Fruit fly (Drosophila melanogaster) whole organism, prepupa: ENCODE measurements around the gene Grx3.

Experiments
- CG10669 ChIP-seq: fragments of 200-800 bp; sonication (Bioruptor generic); optimal IDR thresholded peaks from 3 replicates; lab custom pipeline; 2018; ENCODE audit warnings: missing biosample characterization, mild to moderate bottlenecking, missing genetic modification characterization, moderate library complexity
- CG15336 ChIP-seq: fragments of 200-800 bp; sonication (Bioruptor generic); IDR thresholded peaks from 2 replicates; pipeline ENCODE4 v1.3.6; 2022; ENCODE audit warnings: missing biosample characterization, missing genetic modification characterization
- CG16779 ChIP-seq: fragments of 200-800 bp; sonication (Bioruptor generic); optimal IDR thresholded peaks from 3 replicates; lab custom pipeline; 2017; ENCODE audit warnings: missing biosample characterization, mild to moderate bottlenecking, missing genetic modification characterization
- CG31627 ChIP-seq: fragments of 200-800 bp; sonication (Bioruptor generic); optimal IDR thresholded peaks from 3 replicates; lab custom pipeline; 2016; ENCODE audit warnings: missing biosample characterization, missing genetic modification characterization
- CG34406 ChIP-seq: fragments of 200-800 bp; sonication (Bioruptor generic); optimal IDR thresholded peaks from 3 replicates; lab custom pipeline; 2016; ENCODE audit warnings: missing biosample characterization, missing genetic modification characterization
- CG4318 ChIP-seq: fragments of 200-800 bp; sonication (Bioruptor generic); optimal IDR thresholded peaks from 3 replicates; lab custom pipeline; 2017; ENCODE audit warnings: missing biosample characterization, mild to moderate bottlenecking, missing genetic modification characterization
- CG6276 ChIP-seq: fragments of 200-800 bp; sonication (Bioruptor generic); optimal IDR thresholded peaks from 2 replicates; lab custom pipeline; 2017; ENCODE audit warnings: missing biosample characterization, mild to moderate bottlenecking, missing genetic modification characterization
- CG6808 ChIP-seq: fragments of 200-800 bp; sonication (Bioruptor generic); optimal IDR thresholded peaks from 3 replicates; lab custom pipeline; 2017; ENCODE audit warnings: missing biosample characterization, missing genetic modification characterization, mild to moderate bottlenecking, moderate library complexity, missing genetic modification reagents
- CG6854 ChIP-seq: fragments of 200-800 bp; sonication (Bioruptor generic); optimal IDR thresholded peaks from 2 replicates; lab custom pipeline; 2017; ENCODE audit warnings: missing biosample characterization, mild to moderate bottlenecking, missing genetic modification characterization
- CG8119 ChIP-seq: fragments of 200-800 bp; sonication (Bioruptor generic); IDR thresholded peaks from 3 replicates; pipeline ENCODE4 v1.3.6; 2022; ENCODE audit warnings: missing biosample characterization, missing genetic modification characterization
- CG8632 ChIP-seq: fragments of 200-800 bp; sonication (Bioruptor generic); optimal IDR thresholded peaks from 3 replicates; lab custom pipeline; 2016; ENCODE audit warnings: missing biosample characterization, missing genetic modification characterization
- CG9139 ChIP-seq: fragments of 200-800 bp; sonication (Bioruptor generic); optimal IDR thresholded peaks from 3 replicates; lab custom pipeline; 2017; ENCODE audit warnings: missing biosample characterization, mild to moderate bottlenecking, missing genetic modification characterization
- Eip75B ChIP-seq: fragments of 200-800 bp; sonication (Bioruptor generic); optimal IDR thresholded peaks from 3 replicates; lab custom pipeline; 2016; ENCODE audit warnings: missing biosample characterization, missing genetic modification characterization
- Eip78C ChIP-seq: fragments of 200-800 bp; sonication (Bioruptor generic); peaks from one replicate; lab custom pipeline; 2016; ENCODE audit warnings: missing biosample characterization, missing genetic modification characterization
- Eip93F ChIP-seq: fragments of 200-800 bp; sonication (Bioruptor generic); optimal IDR thresholded peaks from 2 replicates; lab custom pipeline; 2016; ENCODE audit warnings: missing biosample characterization, mild to moderate bottlenecking, missing genetic modification characterization
- Gug ChIP-seq: fragments of 200-800 bp; sonication (Bioruptor generic); IDR thresholded peaks from 2 replicates; pipeline ENCODE4 v1.3.6; 2022; ENCODE audit warnings: missing biosample characterization, missing genetic modification characterization
- Hr39 ChIP-seq: fragments of 200-800 bp; sonication (Bioruptor generic); optimal IDR thresholded peaks from 2 replicates; lab custom pipeline; 2016; ENCODE audit warnings: missing biosample characterization, missing genetic modification characterization
- OdsH ChIP-seq: fragments of 200-800 bp; sonication (Bioruptor generic); optimal IDR thresholded peaks from 3 replicates; lab custom pipeline; 2016; ENCODE audit warnings: missing biosample characterization, missing genetic modification characterization
- Smox ChIP-seq: fragments of 200-800 bp; sonication (Bioruptor generic); optimal IDR thresholded peaks from 3 replicates; lab custom pipeline; 2016; ENCODE audit warnings: missing biosample characterization, missing genetic modification characterization
- Sox102F ChIP-seq: fragments of 200-800 bp; sonication (Bioruptor generic); optimal IDR thresholded peaks from 2 replicates; lab custom pipeline; 2016; ENCODE audit warnings: missing biosample characterization, mild to moderate bottlenecking, missing genetic modification characterization
- Sox15 ChIP-seq: fragments of 200-800 bp; sonication (Bioruptor generic); optimal IDR thresholded peaks from 3 replicates; lab custom pipeline; 2016; ENCODE audit warnings: missing biosample characterization, missing genetic modification characterization
- achi ChIP-seq: fragments of 200-800 bp; sonication (Bioruptor generic); optimal IDR thresholded peaks from 3 replicates; lab custom pipeline; 2016; ENCODE audit warnings: missing biosample characterization, missing genetic modification characterization
- acj6 ChIP-seq: fragments of 200-800 bp; sonication (Bioruptor generic); optimal IDR thresholded peaks from 3 replicates; lab custom pipeline; 2016; ENCODE audit warnings: missing biosample characterization, missing genetic modification characterization
- dac ChIP-seq: fragments of 200-800 bp; sonication (Bioruptor generic); optimal IDR thresholded peaks from 2 replicates; lab custom pipeline; 2017; ENCODE audit warnings: missing biosample characterization, mild to moderate bottlenecking, missing genetic modification characterization
- dsx ChIP-seq: fragments of 200-800 bp; optimal IDR thresholded peaks from 3 replicates; lab custom pipeline; 2019; ENCODE audit warnings: missing biosample characterization, mild to moderate bottlenecking, missing genetic modification characterization, moderate library complexity; ENCODE audit not compliant: poor library complexity, severe bottlenecking
- eg ChIP-seq: fragments of 200-800 bp; sonication (Bioruptor generic); IDR thresholded peaks from 3 replicates; pipeline ENCODE4 v1.3.6; 2022; ENCODE audit warnings: missing biosample characterization, missing genetic modification characterization
- fd85E ChIP-seq: fragments of 200-800 bp; sonication (Bioruptor generic); optimal IDR thresholded peaks from 3 replicates; lab custom pipeline; 2016; ENCODE audit warnings: missing biosample characterization, missing genetic modification characterization
- net ChIP-seq: fragments of 200-800 bp; sonication (Bioruptor generic); optimal IDR thresholded peaks from 3 replicates; lab custom pipeline; 2016; ENCODE audit warnings: missing biosample characterization, missing genetic modification characterization
- pdm3 ChIP-seq: fragments of 200-800 bp; sonication (Bioruptor generic); optimal IDR thresholded peaks from 3 replicates; lab custom pipeline; 2016; ENCODE audit warnings: missing biosample characterization, missing genetic modification characterization
- salr ChIP-seq, 2 experiments: fragments of 200-800 bp; sonication (Bioruptor generic); optimal IDR thresholded peaks; 3 replicates each; lab custom pipeline; 2016 to 2018; ENCODE audit warnings: missing biosample characterization in 2 of 2, missing genetic modification characterization in 2 of 2, mild to moderate bottlenecking in 1 of 2
- spab ChIP-seq: fragments of 200-800 bp; sonication (Bioruptor generic); optimal IDR thresholded peaks from 2 replicates; lab custom pipeline; 2017; ENCODE audit warnings: missing biosample characterization, mild to moderate bottlenecking, missing genetic modification characterization, missing genetic modification reagents
- ss ChIP-seq, 2 experiments: fragments of 200-800 bp; sonication (Bioruptor generic); optimal IDR thresholded peaks; 2 replicates in 1 of 2; 3 replicates in 1 of 2; lab custom pipeline; 2017 to 2018; ENCODE audit warnings: mild to moderate bottlenecking in 2 of 2, missing biosample characterization in 2 of 2, missing genetic modification characterization in 2 of 2, moderate library complexity in 1 of 2
- vri ChIP-seq: fragments of 200-800 bp; sonication (Bioruptor generic); optimal IDR thresholded peaks from 3 replicates; lab custom pipeline; 2016; ENCODE audit warnings: missing biosample characterization, mild to moderate bottlenecking, missing genetic modification characterization

The Grx3 gene

dm6 chr2L:13325823-13326222 is 40.4 kb upstream of the Grx3 start:
- TF ChIP-seq net, result no peak
- no peak for TF ChIP-seq acj6 (GFP tag; lab: Kevin White, UChicago)
- TF ChIP-seq OdsH (GFP tag; lab: Kevin White, UChicago), result no peak
- no peak for TF ChIP-seq ss (GFP tag; optimal IDR thresholded peaks at IDR 0.05; lab: Kevin White, UChicago)
- no peak for TF ChIP-seq CG8119 (GFP tag; lab: Robert Waterston, UW)
- no peak for TF ChIP-seq vri (GFP tag; lab: Kevin White, UChicago)
- no peak for TF ChIP-seq CG31627 (GFP tag; lab: Kevin White, UChicago)
- no peak for TF ChIP-seq Sox102F (GFP tag; lab: Kevin White, UChicago)
- TF ChIP-seq CG15336 (GFP tag; lab: Robert Waterston, UW), result no peak
- TF ChIP-seq fd85E (GFP tag; lab: Kevin White, UChicago), result no peak
- TF ChIP-seq Hr39, result no peak
- TF ChIP-seq achi (GFP tag; lab: Kevin White, UChicago), result no peak
- no peak for TF ChIP-seq CG6808 (GFP tag; lab: Kevin White, UChicago)
- no peak for TF ChIP-seq CG16779 (tag; lab: Kevin White, UChicago)
- TF ChIP-seq salr (GFP tag; optimal IDR thresholded peaks at IDR 0.05; lab: Kevin White, UChicago), result no peak

DNA sequence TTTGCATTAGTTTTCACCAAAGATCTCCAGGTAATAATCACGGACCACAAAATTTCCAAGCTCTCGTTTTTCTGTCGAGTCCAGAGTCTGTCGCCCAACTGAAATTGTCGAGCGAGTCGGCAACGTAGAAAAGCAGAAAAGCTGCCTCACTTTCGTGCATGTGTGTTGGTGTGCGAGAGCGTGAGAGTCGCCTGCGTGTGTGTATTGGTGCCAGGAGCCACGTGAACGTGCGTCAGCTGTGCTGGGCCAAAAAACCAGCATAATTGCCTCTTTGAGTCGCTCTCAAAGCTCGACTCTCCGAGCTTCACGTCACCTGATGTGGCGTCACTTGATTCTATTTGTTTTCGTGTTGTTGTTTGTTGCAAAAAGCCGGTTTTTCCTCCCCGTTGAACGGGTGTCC is 35.2 kb upstream of the Grx3 start, which contains the start of gene hbt:
Gene hbt, minus strand, starts transcription at position 101 of the 400 bp plus-strand sequence.
- no peak for TF ChIP-seq CG4318 (GFP tag; lab: Kevin White, UChicago)
- no peak for TF ChIP-seq CG9139
- no peak for TF ChIP-seq Gug (GFP tag; lab: Robert Waterston, UW)
- no peak for TF ChIP-seq CG8632 (GFP tag; lab: Kevin White, UChicago)
- TF ChIP-seq fd85E (GFP tag; lab: Kevin White, UChicago), result no peak
- no peak for TF ChIP-seq Sox102F (GFP tag; lab: Kevin White, UChicago)
- no peak for TF ChIP-seq CG31627 (GFP tag; lab: Kevin White, UChicago)
- no peak for TF ChIP-seq CG6276 (GFP tag; lab: Kevin White, UChicago)
- TF ChIP-seq Eip78C (GFP tag; lab: Kevin White, UChicago), result no peak
- no peak for TF ChIP-seq Smox (GFP tag; lab: Kevin White, UChicago)
- TF ChIP-seq CG6854, result no peak
- TF ChIP-seq eg (GFP tag; lab: Robert Waterston, UW), result no peak
- no peak for TF ChIP-seq vri (GFP tag; lab: Kevin White, UChicago)
- TF ChIP-seq dsx (GFP tag; lab: Kevin White, UChicago), result no peak
- TF ChIP-seq salr (GFP tag; optimal IDR thresholded peaks at IDR 0.05; lab: Kevin White, UChicago), result no peak
- TF ChIP-seq pdm3 (GFP tag; lab: Kevin White, UChicago), result no peak
- no peak for TF ChIP-seq CG6808 (GFP tag; lab: Kevin White, UChicago)
- no peak for TF ChIP-seq Eip93F (GFP tag; lab: Kevin White, UChicago)
- TF ChIP-seq Sox15 (GFP tag; lab: Kevin White, UChicago), result no peak

DNA sequence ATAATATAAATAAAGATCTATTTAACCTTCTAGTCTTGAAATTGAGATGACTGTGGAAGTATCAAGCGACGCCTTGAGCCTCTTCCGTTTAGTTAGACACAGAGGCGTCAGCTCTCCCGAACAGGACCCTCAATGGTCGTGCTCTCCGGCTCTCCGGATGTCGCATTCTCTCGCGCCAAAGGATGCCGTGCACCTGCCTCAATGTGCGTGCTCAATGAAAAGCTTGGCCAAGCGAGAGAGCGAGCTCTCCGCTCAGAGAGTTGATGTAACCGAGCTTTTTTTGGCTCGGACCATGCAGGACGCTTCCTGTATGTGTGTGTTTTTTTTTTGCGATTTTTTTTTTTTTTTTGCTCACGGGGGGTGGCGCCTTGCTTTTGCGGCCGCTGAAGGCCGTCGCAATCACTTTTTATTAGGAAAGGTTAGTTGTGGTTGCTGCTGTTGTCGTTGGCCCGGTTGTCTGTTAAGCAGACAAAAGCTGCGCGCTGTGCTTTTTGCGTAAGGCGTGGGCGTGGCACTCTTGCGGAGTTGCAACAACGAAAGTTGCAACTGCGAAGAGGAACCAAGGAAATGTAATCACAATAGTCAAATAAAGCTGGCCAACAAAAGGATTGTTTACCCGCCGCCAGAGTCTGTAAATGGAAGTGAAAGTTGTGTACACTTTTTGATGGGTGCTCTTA is 34.2 kb upstream of the Grx3 start:
- TF ChIP-seq dac (GFP tag; lab: Kevin White, UChicago) (no peak), pdm3 (GFP tag; lab: Kevin White, UChicago) (no peak), Eip75B (GFP tag; lab: Kevin White, UChicago) (no peak), CG8119 (GFP tag; lab: Robert Waterston, UW) (0 out of 3 replicates have a peak, but pooled peaks have one; percentile 24), CG6808 (GFP tag; lab: Kevin White, UChicago) (no peak), dsx (GFP tag; lab: Kevin White, UChicago) (no peak), CG34406 (GFP tag; lab: Kevin White, UChicago) (no peak), CG10669 (GFP tag; lab: Kevin White, UChicago) (no peak), Smox (GFP tag; lab: Kevin White, UChicago) (no peak), CG16779 (tag; lab: Kevin White, UChicago) (peak; percentile 15), spab (no peak), CG9139 (no peak)
- TF ChIP-seq, all 60 proteins: peak for 2
